Worm (Caenorhabditis elegans) whole organism, L4 larva: ENCODE results near the gene srh-74.

ENCODE experiments used
- F10B5.3 ChIP-seq: sonication (generic microtip); optimal IDR thresholded peaks from 2 replicates; lab custom pipeline; 2016; ENCODE audit warnings: mild to moderate bottlenecking, missing genetic modification characterization, missing compliant biosample characterization
- F26F4.8 ChIP-seq: fragments of 200-800 bp; sonication (Bioruptor generic); conservative IDR thresholded peaks from 2 replicates; pipeline ENCODE4 v1.3.6; 2022; ENCODE audit warnings: missing genetic modification characterization, missing compliant biosample characterization
- F37D6.2 ChIP-seq: sonication (generic microtip); optimal IDR thresholded peaks from 2 replicates; lab custom pipeline; 2016; ENCODE audit warnings: mild to moderate bottlenecking, missing genetic modification characterization, missing compliant biosample characterization
- F49E8.2 ChIP-seq: sonication (generic microtip); optimal IDR thresholded peaks from 2 replicates; lab custom pipeline; 2016; ENCODE audit warnings: missing compliant biosample characterization, mild to moderate bottlenecking, missing genetic modification characterization, borderline replicate concordance
- T20F7.1 ChIP-seq: fragments of 200-800 bp; sonication (Bioruptor generic); optimal IDR thresholded peaks from 2 replicates; lab custom pipeline; 2018; ENCODE audit warnings: mild to moderate bottlenecking, missing genetic modification characterization, missing compliant biosample characterization
- Y48G9A.11 ChIP-seq: fragments of 200-800 bp; sonication (Bioruptor generic); IDR thresholded peaks from 2 replicates; pipeline ENCODE4 v1.3.6; 2022; ENCODE audit warnings: missing genetic modification reagents, missing genetic modification characterization, missing compliant biosample characterization
- Y75B8A.6 ChIP-seq: fragments of 200-800 bp; sonication (Bioruptor generic); IDR thresholded peaks from 2 replicates; pipeline ENCODE4 v1.3.6; 2022; ENCODE audit warnings: missing genetic modification reagents, missing genetic modification characterization, missing compliant biosample characterization
- ZK337.2 ChIP-seq: fragments of 200-800 bp; sonication (Bioruptor generic); IDR thresholded peaks from 2 replicates; pipeline ENCODE4 v1.3.6; 2022; ENCODE audit warnings: missing genetic modification reagents, missing genetic modification characterization, missing compliant biosample characterization
- ZK546.5 ChIP-seq, 2 experiments: sonication (generic microtip); optimal IDR thresholded peaks; 2 replicates each; lab custom pipeline; 2017; ENCODE audit warnings: missing biosample characterization in 2 of 2, missing genetic modification characterization in 2 of 2
- aha-1 ChIP-seq: fragments of 150-350 bp; peaks from one replicate; lab custom pipeline; 2014; ENCODE audit warnings: missing biosample characterization, missing genetic modification characterization
- arid-1 ChIP-seq: fragments of 200-800 bp; sonication (Bioruptor generic); conservative IDR thresholded peaks from 2 replicates; pipeline ENCODE4 v1.3.6; 2022; ENCODE audit warnings: missing genetic modification reagents, missing genetic modification characterization, missing compliant biosample characterization
- ceh-82 ChIP-seq: sonication (generic microtip); optimal IDR thresholded peaks from 2 replicates; lab custom pipeline; 2017; ENCODE audit warnings: missing biosample characterization, missing genetic modification characterization
- ces-1 ChIP-seq: fragments of 150-350 bp; sonication (generic microtip); optimal IDR thresholded peaks from 4 replicates; lab custom pipeline; 2014; ENCODE audit warnings: missing biosample characterization, missing genetic modification reagents, missing genetic modification characterization
- ctbp-1 ChIP-seq: fragments of 200-800 bp; sonication (Bioruptor generic); IDR thresholded peaks from 2 replicates; pipeline ENCODE4 v1.3.6; 2022; ENCODE audit warnings: missing genetic modification reagents, missing genetic modification characterization, missing compliant biosample characterization
- daf-12 ChIP-seq: fragments of 150-350 bp; optimal IDR thresholded peaks from 2 replicates; lab custom pipeline; 2014; ENCODE audit warnings: missing biosample characterization, missing genetic modification reagents, missing genetic modification characterization
- daf-16 ChIP-seq, 3 experiments: sonication (generic microtip); optimal IDR thresholded peaks; 2 replicates each; lab custom pipeline; 2016 to 2017; ENCODE audit warnings: missing genetic modification characterization in 3 of 3, missing genetic modification reagents in 3 of 3, mild to moderate bottlenecking in 2 of 3, missing compliant biosample characterization in 2 of 3, missing biosample characterization in 1 of 3, moderate library complexity in 1 of 3
- dmd-6 ChIP-seq: fragments of 200-800 bp; sonication (Bioruptor generic); IDR thresholded peaks from 2 replicates; pipeline ENCODE4 v1.3.6; 2022; ENCODE audit warnings: missing genetic modification reagents, missing genetic modification characterization, missing compliant biosample characterization
- dmd-8 ChIP-seq: fragments of 200-800 bp; sonication (Bioruptor generic); IDR thresholded peaks from 2 replicates; pipeline ENCODE4 v1.3.6; 2022; ENCODE audit warnings: missing genetic modification characterization, missing compliant biosample characterization
- dpl-1 ChIP-seq: fragments of 150-350 bp; optimal IDR thresholded peaks from 2 replicates; lab custom pipeline; 2014; ENCODE audit warnings: missing biosample characterization, missing genetic modification reagents, missing genetic modification characterization
- egl-43 ChIP-seq: fragments of 200-800 bp; sonication (Bioruptor generic); IDR thresholded peaks from 2 replicates; pipeline ENCODE4 v1.3.6; 2022; ENCODE audit warnings: missing genetic modification reagents, missing genetic modification characterization, missing compliant biosample characterization
- fkh-10 ChIP-seq: fragments of 150-350 bp; optimal IDR thresholded peaks from 2 replicates; lab custom pipeline; 2014; ENCODE audit warnings: missing biosample characterization, missing genetic modification reagents, missing genetic modification characterization
- hlh-30 ChIP-seq: sonication (generic microtip); optimal IDR thresholded peaks from 2 replicates; lab custom pipeline; 2017; ENCODE audit warnings: antibody characterized with exemption, mild to moderate bottlenecking, missing genetic modification characterization, missing compliant biosample characterization; ENCODE audit not compliant: insufficient read depth
- lim-7 ChIP-seq: fragments of 200-800 bp; sonication (Bioruptor generic); IDR thresholded peaks from 2 replicates; pipeline ENCODE4 v1.3.6; 2022; ENCODE audit warnings: missing genetic modification characterization, missing compliant biosample characterization
- lin-1 ChIP-seq: fragments of 200-800 bp; sonication (Bioruptor generic); IDR thresholded peaks from 2 replicates; pipeline ENCODE4 v1.3.6; 2022; ENCODE audit warnings: missing genetic modification reagents, missing genetic modification characterization, missing compliant biosample characterization
- lin-15B ChIP-seq: fragments of 150-350 bp; sonication (generic microtip); optimal IDR thresholded peaks from 3 replicates; lab custom pipeline; 2014; ENCODE audit warnings: missing biosample characterization, missing genetic modification characterization
- lin-29 ChIP-seq: fragments of 200-800 bp; sonication (Bioruptor generic); IDR thresholded peaks from 2 replicates; pipeline ENCODE4 v1.3.6; 2022; ENCODE audit warnings: missing genetic modification reagents, missing genetic modification characterization, missing compliant biosample characterization
- lin-38 ChIP-seq: fragments of 200-800 bp; sonication (Bioruptor generic); IDR thresholded peaks from 2 replicates; pipeline ENCODE4 v1.3.6; 2022; ENCODE audit warnings: missing genetic modification reagents, missing genetic modification characterization, missing compliant biosample characterization
- madf-5 ChIP-seq, 2 experiments: fragments of 200-800 bp; sonication (Bioruptor generic); IDR thresholded peaks; 2 replicates each; pipeline ENCODE4 v1.3.6; 2022; ENCODE audit warnings: missing compliant biosample characterization in 2 of 2, missing genetic modification characterization in 2 of 2
- mdl-1 ChIP-seq, 2 experiments: fragments of 150-350 bp in 1 of 2; sonication (generic microtip) in 1 of 2; optimal IDR thresholded peaks; 2 replicates each; lab custom pipeline; 2014 to 2017; ENCODE audit warnings: missing biosample characterization in 2 of 2, missing genetic modification characterization in 2 of 2
- mxl-2 ChIP-seq: fragments of 200-800 bp; sonication (Bioruptor generic); conservative IDR thresholded peaks from 2 replicates; pipeline ENCODE4 v1.3.6; 2022; ENCODE audit warnings: missing genetic modification reagents, missing genetic modification characterization, missing compliant biosample characterization
- mxl-3 ChIP-seq: fragments of 200-800 bp; sonication (Bioruptor generic); optimal IDR thresholded peaks from 2 replicates; lab custom pipeline; 2018; ENCODE audit warnings: mild to moderate bottlenecking, missing genetic modification characterization, missing compliant biosample characterization
- nhr-10 ChIP-seq: fragments of 150-350 bp; optimal IDR thresholded peaks from 2 replicates; lab custom pipeline; 2014; ENCODE audit warnings: missing biosample characterization, missing genetic modification characterization
- nhr-102 ChIP-seq: sonication (generic microtip); optimal IDR thresholded peaks from 2 replicates; lab custom pipeline; 2016; ENCODE audit warnings: mild to moderate bottlenecking, missing genetic modification characterization, moderate library complexity, missing compliant biosample characterization
- nhr-111 ChIP-seq: fragments of 200-800 bp; sonication (Bioruptor generic); optimal IDR thresholded peaks from 2 replicates; lab custom pipeline; 2018; ENCODE audit warnings: mild to moderate bottlenecking, missing genetic modification characterization, missing compliant biosample characterization
- nhr-28 ChIP-seq: fragments of 150-350 bp; optimal IDR thresholded peaks from 2 replicates; lab custom pipeline; 2014; ENCODE audit warnings: missing biosample characterization, missing genetic modification characterization
- nhr-48 ChIP-seq: sonication (generic microtip); optimal IDR thresholded peaks from 2 replicates; lab custom pipeline; 2016; ENCODE audit warnings: mild to moderate bottlenecking, missing genetic modification characterization, missing compliant biosample characterization
- nhr-77 ChIP-seq: fragments of 150-350 bp; optimal IDR thresholded peaks from 2 replicates; lab custom pipeline; 2014; ENCODE audit warnings: missing biosample characterization, missing genetic modification characterization
- php-3 ChIP-seq: fragments of 200-800 bp; sonication (Bioruptor generic); IDR thresholded peaks from 2 replicates; pipeline ENCODE4 v1.3.6; 2022; ENCODE audit warnings: missing genetic modification reagents, missing genetic modification characterization, missing compliant biosample characterization
- sdz-12 ChIP-seq: fragments of 200-800 bp; sonication (Bioruptor generic); optimal IDR thresholded peaks from 2 replicates; lab custom pipeline; 2018; ENCODE audit warnings: mild to moderate bottlenecking, missing genetic modification characterization, missing compliant biosample characterization
- skn-1 ChIP-seq: fragments of 150-350 bp; optimal IDR thresholded peaks from 2 replicates; lab custom pipeline; 2014; ENCODE audit warnings: missing biosample characterization, missing genetic modification characterization
- snpc-1.2 ChIP-seq: fragments of 200-800 bp; sonication (Bioruptor generic); IDR thresholded peaks from 2 replicates; pipeline ENCODE4 v1.3.6; 2022; ENCODE audit warnings: missing genetic modification reagents, missing genetic modification characterization, missing compliant biosample characterization
- snpc-4 ChIP-seq: fragments of 150-350 bp; optimal IDR thresholded peaks from 2 replicates; lab custom pipeline; 2014; ENCODE audit warnings: missing biosample characterization, missing genetic modification characterization
- spr-1 ChIP-seq: sonication (generic microtip); optimal IDR thresholded peaks from 2 replicates; lab custom pipeline; 2016; ENCODE audit warnings: mild to moderate bottlenecking, missing genetic modification characterization, missing compliant biosample characterization
- unc-130 ChIP-seq: sonication (generic microtip); optimal IDR thresholded peaks from 2 replicates; lab custom pipeline; 2016; ENCODE audit warnings: missing genetic modification reagents, missing genetic modification characterization, missing compliant biosample characterization
- unc-62 ChIP-seq, 3 experiments: fragments of 150-350 bp in 1 of 3; sonication (generic microtip); optimal IDR thresholded peaks in 2 of 3; peaks in 1 of 3; 1 replicate in 1 of 3; 2 replicates in 2 of 3; lab custom pipeline; 2014 to 2017; ENCODE audit warnings: missing biosample characterization in 3 of 3, missing genetic modification characterization in 3 of 3, missing genetic modification reagents in 3 of 3, missing genotype in 1 of 3
- vab-7 ChIP-seq: fragments of 200-800 bp; sonication (Bioruptor generic); IDR thresholded peaks from 2 replicates; pipeline ENCODE4 v1.3.6; 2022; ENCODE audit warnings: missing genetic modification reagents, missing genetic modification characterization, missing compliant biosample characterization
- zip-2 ChIP-seq: fragments of 150-350 bp; optimal IDR thresholded peaks from 2 replicates; lab custom pipeline; 2014; ENCODE audit warnings: missing biosample characterization, missing genetic modification characterization
- ztf-11 ChIP-seq: fragments of 150-350 bp; optimal IDR thresholded peaks from 2 replicates; lab custom pipeline; 2014; ENCODE audit warnings: missing biosample characterization, missing genetic modification characterization
- ztf-7 ChIP-seq: fragments of 150-350 bp; optimal IDR thresholded peaks from 2 replicates; lab custom pipeline; 2014; ENCODE audit warnings: missing biosample characterization, missing genetic modification characterization

The srh-74 gene

ce11 chrV:11078104-11078724, 29.6 kb upstream of the srh-74 start, which contains the start of gene act-2 (continued):
- TF ChIP-seq ceh-82 (tag; lab: Kevin White, UChicago) (no peak), mdl-1 (tag; optimal IDR thresholded peaks at IDR 0.05; lab: Kevin White, UChicago) (peak in 1 of 2 experiments; percentile 69), mxl-2 (no peak), F37D6.2 (tag; lab: Kevin White, UChicago) (no peak), skn-1 (tag; lab: Kevin White, UChicago) (no peak), lin-15B (tag; lab: Kevin White, UChicago) (no peak), mxl-3 (GFP tag; lab: Kevin White, UChicago) (peak; percentile 84), unc-130 (peak; percentile 21), F26F4.8 (GFP tag; lab: Robert Waterston, UW) (no peak), ZK337.2 (GFP tag; lab: Robert Waterston, UW) (no peak), lin-29 (no peak), lin-1 (no peak), spr-1 (tag; lab: Kevin White, UChicago) (peak; percentile 37), Y75B8A.6 (GFP tag; lab: Robert Waterston, UW) (no peak), ces-1 (no peak), sdz-12 (GFP tag; lab: Kevin White, UChicago) (no peak), Y48G9A.11 (GFP tag; lab: Robert Waterston, UW) (0 out of 2 replicates have a peak, but pooled peaks have one; percentile 42), unc-62 (GFP tag; optimal IDR thresholded peaks at IDR 0.05 in 1 of 2; lab: Kevin White, UChicago) (no peak), unc-62 (tag; optimal IDR thresholded peaks at IDR 0.05; lab: Kevin White, UChicago) (no peak), daf-16 (GFP tag; optimal IDR thresholded peaks at IDR 0.05; lab: Kevin White, UChicago) (no peak), daf-16 (tag; optimal IDR thresholded peaks at IDR 0.05; lab: Kevin White, UChicago) (no peak), php-3 (no peak), nhr-28 (tag; lab: Kevin White, UChicago) (peak; percentile 55), lim-7 (GFP tag; lab: Robert Waterston, UW) (no peak), dmd-6 (peak; percentile 57), F10B5.3 (tag; lab: Kevin White, UChicago) (no peak), daf-12 (tag; lab: Kevin White, UChicago) (no peak), egl-43 (GFP tag; lab: Robert Waterston, UW) (0 out of 2 replicates have a peak, but pooled peaks have one; percentile 33), arid-1 (GFP tag; lab: Robert Waterston, UW) (no peak), nhr-77 (tag; lab: Kevin White, UChicago) (peak; percentile 32), T20F7.1 (GFP tag; lab: Kevin White, UChicago) (peak; percentile 47), vab-7 (GFP tag; lab: Robert Waterston, UW) (peak; percentile 42; the same call in 1 of the 2 replicates), dmd-8 (GFP tag; lab: Robert Waterston, UW) (no peak), ctbp-1 (GFP tag; lab: Robert Waterston, UW) (0 out of 2 replicates have a peak, but pooled peaks have one; percentile 26), zip-2 (tag; lab: Kevin White, UChicago) (no peak), snpc-1.2 (no peak), ZK546.5 (tag; optimal IDR thresholded peaks at IDR 0.05; lab: Kevin White, UChicago) (no peak), nhr-10 (tag; lab: Kevin White, UChicago) (no peak), aha-1 (peak; percentile 97), F49E8.2 (no peak)

ce11 chrV:11076403-11076802, 27.8 kb upstream of the srh-74 start:
- TF ChIP-seq Y75B8A.6 (GFP tag; lab: Robert Waterston, UW) (0 out of 2 replicates have a peak, but pooled peaks have one; percentile 12), snpc-4 (no peak), aha-1 (peak; percentile 55), dmd-6 (peak; percentile 22; the same call in 1 of the 2 replicates), ztf-7 (tag; lab: Kevin White, UChicago) (no peak), nhr-48 (tag; lab: Kevin White, UChicago) (no peak), madf-5 (GFP tag; IDR thresholded peaks at IDR 0.05; lab: Robert Waterston, UW) (peak in 1 of 2 experiments; percentile 83; a peak in 2 of 4 replicates), F49E8.2 (peak; percentile 93), ZK546.5 (tag; optimal IDR thresholded peaks at IDR 0.05; lab: Kevin White, UChicago) (no peak), dpl-1 (GFP tag; lab: Kevin White, UChicago) (no peak), lin-38 (GFP tag; lab: Robert Waterston, UW) (peak; percentile 83), lin-1 (0 out of 2 replicates have a peak, but pooled peaks have one; percentile 24), nhr-111 (GFP tag; lab: Kevin White, UChicago) (no peak), fkh-10 (GFP tag; lab: Kevin White, UChicago) (no peak), ces-1 (no peak), hlh-30 (tag; lab: Kevin White, UChicago) (peak; percentile 22), ztf-11 (tag; lab: Kevin White, UChicago) (no peak), nhr-102 (tag; lab: Kevin White, UChicago) (no peak)
